Worm (Caenorhabditis elegans): Measurements from ENCODE around the gene F11D5.1.

DNA sequence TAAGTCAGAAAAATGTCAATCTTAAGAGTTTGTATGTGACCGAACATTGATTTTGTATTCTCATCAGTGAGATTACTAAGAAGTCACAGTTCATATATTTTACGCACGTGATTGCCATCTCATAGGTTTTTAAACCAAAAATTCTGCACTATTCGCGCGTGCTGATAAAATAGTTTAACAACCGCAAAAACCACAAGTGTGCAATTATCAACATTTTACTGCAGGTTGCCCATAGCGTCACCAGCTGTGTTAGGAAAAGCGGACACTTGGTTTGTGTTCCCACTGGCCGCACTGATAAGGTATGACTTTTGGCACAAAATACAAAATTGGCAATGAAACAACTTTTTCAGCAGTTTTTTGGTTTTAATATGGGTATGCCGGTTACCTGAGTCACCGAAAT, 42.8 kb upstream of the F11D5.1 start:
- TF ChIP-seq tab-1 (GFP tag; IDR thresholded peaks at IDR 0.05) (no peak), ztf-29 (GFP tag; IDR thresholded peaks at IDR 0.05) (no peak), ztf-23 (GFP tag; IDR thresholded peaks at IDR 0.05) (no peak), flt-1 (GFP tag; IDR thresholded peaks at IDR 0.05) (no peak), med-1 (GFP tag; optimal IDR thresholded peaks at IDR 0.05; ENCODE audit: insufficient read depth) (no peak), cog-1 (tag; optimal IDR thresholded peaks at IDR 0.05) (no peak), ref-1 (GFP tag; conservative IDR thresholded peaks at IDR 0.05) (no peak)
